Worm (Caenorhabditis elegans) whole organism, L2 larva: ENCODE data around the gene F59C12.4.

Source experiments
- C34F6.9 ChIP-seq: fragments of 150-350 bp; optimal IDR thresholded peaks from 2 replicates; lab custom pipeline; 2014; ENCODE audit warnings: missing biosample characterization, missing genetic modification characterization
- F13H6.1 ChIP-seq: sonication (generic microtip); optimal IDR thresholded peaks from 2 replicates; lab custom pipeline; 2016; ENCODE audit warnings: missing genetic modification characterization, missing compliant biosample characterization
- R02D3.7 ChIP-seq: fragments of 150-350 bp; optimal IDR thresholded peaks from 2 replicates; lab custom pipeline; 2014; ENCODE audit warnings: missing biosample characterization, missing genetic modification characterization
- ZK546.5 ChIP-seq: sonication (generic microtip); optimal IDR thresholded peaks from 2 replicates; lab custom pipeline; 2017; ENCODE audit warnings: missing biosample characterization, missing genetic modification characterization
- alr-1 ChIP-seq: fragments of 150-350 bp; optimal IDR thresholded peaks from 2 replicates; lab custom pipeline; 2014; ENCODE audit warnings: missing biosample characterization, missing genetic modification characterization
- aly-2 ChIP-seq: fragments of 150-350 bp; optimal IDR thresholded peaks from 2 replicates; lab custom pipeline; 2014; ENCODE audit warnings: missing biosample characterization, missing genetic modification characterization
- ama-1 ChIP-seq: fragments of 150-350 bp; optimal IDR thresholded peaks from 2 replicates; lab custom pipeline; 2018; ENCODE audit warnings: inconsistent platforms
- ceh-16 ChIP-seq: fragments of 150-350 bp; optimal IDR thresholded peaks from 2 replicates; lab custom pipeline; 2014; ENCODE audit warnings: missing biosample characterization, missing genetic modification characterization
- ceh-82 ChIP-seq: fragments of 150-350 bp; optimal IDR thresholded peaks from 2 replicates; lab custom pipeline; 2014; ENCODE audit warnings: missing biosample characterization, missing genetic modification characterization
- crh-2 ChIP-seq: sonication (generic microtip); optimal IDR thresholded peaks from 2 replicates; lab custom pipeline; 2017; ENCODE audit warnings: missing biosample characterization, missing genetic modification characterization
- dmd-4 ChIP-seq: sonication (generic microtip); optimal IDR thresholded peaks from 2 replicates; lab custom pipeline; 2017; ENCODE audit warnings: missing biosample characterization, missing genetic modification characterization
- egl-27 ChIP-seq: sonication (generic microtip); optimal IDR thresholded peaks from 3 replicates; lab custom pipeline; 2017; ENCODE audit warnings: missing biosample characterization, missing genetic modification reagents, missing genetic modification characterization
- elt-1 ChIP-seq: fragments of 150-350 bp; optimal IDR thresholded peaks from 2 replicates; lab custom pipeline; 2014; ENCODE audit warnings: missing biosample characterization, missing genetic modification characterization
- elt-3 ChIP-seq: sonication (generic microtip); optimal IDR thresholded peaks from 2 replicates; lab custom pipeline; 2017; ENCODE audit warnings: missing biosample characterization, missing genetic modification characterization
- fos-1 ChIP-seq: fragments of 150-350 bp; optimal IDR thresholded peaks from 2 replicates; lab custom pipeline; 2014; ENCODE audit warnings: missing biosample characterization, missing genetic modification characterization
- gmeb-1 ChIP-seq: fragments of 150-350 bp; optimal IDR thresholded peaks from 2 replicates; lab custom pipeline; 2014; ENCODE audit warnings: missing biosample characterization, missing genetic modification characterization
- lin-11 ChIP-seq: fragments of 150-350 bp; sonication (generic microtip); optimal IDR thresholded peaks from 2 replicates; lab custom pipeline; 2014; ENCODE audit warnings: missing biosample characterization, missing genetic modification characterization, inconsistent platforms, mixed read lengths
- lin-39 ChIP-seq: fragments of 150-350 bp; optimal IDR thresholded peaks from 2 replicates; lab custom pipeline; 2014; ENCODE audit warnings: missing biosample characterization, missing genetic modification reagents, missing genetic modification characterization
- lsy-2 ChIP-seq, 2 experiments: fragments of 150-350 bp in 1 of 2; sonication (generic microtip) in 1 of 2; optimal IDR thresholded peaks; 2 replicates each; lab custom pipeline; 2014 to 2017; ENCODE audit warnings: missing biosample characterization in 2 of 2, missing genetic modification characterization in 2 of 2
- mab-5 ChIP-seq: fragments of 150-350 bp; optimal IDR thresholded peaks from 2 replicates; lab custom pipeline; 2014; ENCODE audit warnings: missing biosample characterization, missing genetic modification characterization
- mbf-1 ChIP-seq: sonication (generic microtip); optimal IDR thresholded peaks from 2 replicates; lab custom pipeline; 2017; ENCODE audit warnings: missing biosample characterization, missing genetic modification characterization
- mdl-1 ChIP-seq, 2 experiments: fragments of 150-350 bp in 1 of 2; sonication (generic microtip) in 1 of 2; optimal IDR thresholded peaks; 2 replicates each; lab custom pipeline; 2017; ENCODE audit warnings: missing biosample characterization in 2 of 2, missing genetic modification characterization in 2 of 2
- nhr-11 ChIP-seq: fragments of 150-350 bp; optimal IDR thresholded peaks from 2 replicates; lab custom pipeline; 2014; ENCODE audit warnings: missing biosample characterization, missing genetic modification characterization
- nhr-129 ChIP-seq: fragments of 150-350 bp; optimal IDR thresholded peaks from 2 replicates; lab custom pipeline; 2014; ENCODE audit warnings: missing biosample characterization, missing genetic modification characterization
- nhr-23 ChIP-seq: fragments of 150-350 bp; optimal IDR thresholded peaks from 2 replicates; lab custom pipeline; 2014; ENCODE audit warnings: missing biosample characterization, missing genetic modification reagents, missing genetic modification characterization
- nhr-237 ChIP-seq: fragments of 150-350 bp; optimal IDR thresholded peaks from 2 replicates; lab custom pipeline; 2014; ENCODE audit warnings: missing biosample characterization, missing genetic modification characterization
- nhr-25 ChIP-seq: fragments of 150-350 bp; sonication (generic microtip); optimal IDR thresholded peaks from 3 replicates; lab custom pipeline; 2014; ENCODE audit warnings: missing biosample characterization, missing genetic modification characterization
- nhr-6 ChIP-seq: fragments of 150-350 bp; optimal IDR thresholded peaks from 2 replicates; lab custom pipeline; 2014; ENCODE audit warnings: missing biosample characterization, missing genetic modification characterization
- nhr-77 ChIP-seq: fragments of 150-350 bp; optimal IDR thresholded peaks from 2 replicates; lab custom pipeline; 2014; ENCODE audit warnings: missing biosample characterization, missing genetic modification characterization
- peb-1 ChIP-seq: fragments of 150-350 bp; optimal IDR thresholded peaks from 2 replicates; lab custom pipeline; 2014; ENCODE audit warnings: missing biosample characterization, missing genetic modification characterization
- skn-1 ChIP-seq: sonication (generic microtip); optimal IDR thresholded peaks from 2 replicates; lab custom pipeline; 2017; ENCODE audit warnings: missing biosample characterization, missing genetic modification characterization
- sma-3 ChIP-seq: sonication (generic microtip); optimal IDR thresholded peaks from 2 replicates; lab custom pipeline; 2016; ENCODE audit warnings: missing genetic modification reagents, missing genetic modification characterization, missing compliant biosample characterization
- unc-55 ChIP-seq: fragments of 150-350 bp; sonication (generic microtip); optimal IDR thresholded peaks from 3 replicates; lab custom pipeline; 2014; ENCODE audit warnings: missing biosample characterization, missing genetic modification reagents, missing genetic modification characterization
- unc-62 ChIP-seq: fragments of 150-350 bp; optimal IDR thresholded peaks from 2 replicates; lab custom pipeline; 2014; ENCODE audit warnings: missing biosample characterization, missing genetic modification reagents, missing genetic modification characterization
- zag-1 ChIP-seq: fragments of 150-350 bp; optimal IDR thresholded peaks from 2 replicates; lab custom pipeline; 2014; ENCODE audit warnings: missing biosample characterization, missing genetic modification characterization
- ztf-1 ChIP-seq: fragments of 200-800 bp; sonication (Bioruptor generic); conservative IDR thresholded peaks from 2 replicates; pipeline ENCODE4 v1.3.6; 2022; ENCODE audit warnings: missing genetic modification characterization, missing compliant biosample characterization
- ztf-11 ChIP-seq: sonication (generic microtip); optimal IDR thresholded peaks from 2 replicates; lab custom pipeline; 2017; ENCODE audit warnings: missing biosample characterization, missing genetic modification characterization
- ztf-4 ChIP-seq: fragments of 150-350 bp; optimal IDR thresholded peaks from 2 replicates; lab custom pipeline; 2014; ENCODE audit warnings: missing biosample characterization, missing genetic modification characterization

F59C12.4 gene

DNA sequence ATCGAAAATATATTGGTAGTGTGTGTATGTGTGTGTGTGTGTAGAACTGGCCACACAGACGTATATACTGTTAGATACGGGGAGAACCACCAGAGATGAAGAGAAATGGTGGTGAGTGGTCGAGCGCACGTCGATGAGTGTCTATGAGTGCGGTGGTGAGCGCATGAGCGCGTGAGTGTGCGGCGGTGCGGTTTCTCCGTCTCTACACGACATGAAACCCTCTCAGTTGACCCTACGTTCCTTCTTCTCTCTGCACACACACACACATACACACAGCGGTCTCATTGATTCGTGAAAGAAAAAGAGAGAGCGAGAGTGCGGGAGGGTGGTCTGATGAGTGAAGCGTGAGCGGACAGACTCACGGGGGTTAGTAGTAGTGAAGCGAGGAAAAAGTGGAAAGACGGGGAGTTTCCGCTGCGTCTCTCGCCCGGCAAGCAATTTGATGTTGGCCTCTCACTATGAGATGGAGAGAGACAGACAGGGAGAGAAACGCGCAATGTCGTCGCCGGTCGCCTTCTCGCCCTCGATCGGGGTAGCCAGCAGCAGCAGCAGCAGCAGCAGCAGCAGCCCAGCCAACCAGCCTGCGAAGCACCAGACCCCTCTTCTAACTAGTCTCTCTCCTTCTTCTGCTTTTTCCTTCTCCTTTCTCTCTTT is 10.0 kb upstream of the F59C12.4 start (continued):
- TF ChIP-seq aly-2 (tag; lab: Kevin White, UChicago) (no peak), unc-55 (peak; percentile 95), ZK546.5 (no peak), elt-3 (tag; lab: Kevin White, UChicago) (no peak), C34F6.9 (tag; lab: Kevin White, UChicago) (peak; percentile 96), mbf-1 (no peak), mdl-1 (tag; optimal IDR thresholded peaks at IDR 0.05; lab: Kevin White, UChicago) (peak; percentile 92 to 97), nhr-25 (tag; lab: Kevin White, UChicago) (peak; percentile 96), lin-39 (tag; lab: Kevin White, UChicago) (peak; percentile 87), ceh-82 (tag; lab: Kevin White, UChicago) (peak; percentile 49), unc-62 (GFP tag; lab: Kevin White, UChicago) (no peak), elt-1 (tag; lab: Kevin White, UChicago) (no peak), F13H6.1 (tag; lab: Kevin White, UChicago) (peak; percentile 99)

DNA sequence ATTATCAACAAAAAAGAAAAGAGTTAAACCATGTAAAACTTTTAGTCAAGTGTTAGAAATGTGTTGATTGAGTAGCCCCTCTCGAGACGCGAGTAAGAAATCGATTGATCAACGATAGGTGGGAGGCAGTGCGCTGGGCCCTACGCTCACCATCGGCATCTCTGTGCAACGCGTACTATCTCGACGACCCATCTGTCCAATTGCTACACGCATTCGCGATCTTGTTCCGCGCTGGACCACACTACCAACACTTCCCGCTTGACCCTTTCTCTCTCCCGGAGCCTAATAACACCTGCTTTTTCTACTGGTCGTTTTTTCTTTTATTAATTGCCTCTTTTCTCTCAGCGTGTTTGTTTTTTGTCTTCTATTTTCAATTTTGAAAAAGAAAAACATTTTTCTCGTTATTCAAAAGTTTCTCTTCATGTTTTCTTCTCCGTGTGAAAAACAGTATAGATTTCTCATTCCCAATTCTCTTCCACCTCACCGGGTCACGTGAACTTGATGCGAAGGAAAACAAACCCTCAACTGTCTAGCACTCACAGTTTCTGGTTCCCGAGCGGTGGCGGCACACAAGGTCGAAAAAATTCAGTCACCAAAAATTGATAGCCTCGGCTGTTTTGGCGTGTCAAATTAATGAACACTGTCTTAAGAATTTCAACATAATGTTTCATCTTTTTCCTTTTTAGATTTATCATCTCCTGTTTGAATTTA is 9.1 kb upstream of the F59C12.4 start:
- no peak for TF ChIP-seq nhr-25 (tag; lab: Kevin White, UChicago)
- no peak for TF ChIP-seq elt-1 (tag; lab: Kevin White, UChicago)
- peak; percentile 28 for TF ChIP-seq ama-1 (lab: Kevin White, UChicago)
- no peak for TF ChIP-seq nhr-77 (tag; lab: Kevin White, UChicago)
- no peak for TF ChIP-seq nhr-129
- peak; percentile 41 for TF ChIP-seq F13H6.1 (tag; lab: Kevin White, UChicago)

DNA sequence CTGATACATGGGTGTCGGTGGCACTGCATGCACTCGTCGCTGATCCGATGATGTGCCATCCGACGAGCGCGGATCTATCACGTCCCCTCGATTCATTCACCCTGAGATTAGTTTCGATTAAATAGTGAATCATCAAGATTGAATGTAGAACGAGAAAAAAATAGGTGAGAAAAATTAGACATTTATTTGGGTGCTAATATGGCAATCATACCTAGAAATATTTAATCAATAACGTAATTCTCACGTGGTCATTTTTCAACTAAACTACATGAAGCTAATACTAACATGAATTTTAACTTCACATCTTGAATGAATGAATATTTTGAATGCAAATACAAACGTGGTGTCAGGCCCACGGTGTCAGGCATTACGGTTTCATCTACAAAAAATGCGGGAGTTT is 7.0 kb upstream of the F59C12.4 start, which contains the start of gene F59C12.3:
Gene F59C12.3, minus strand, starts transcription at position 101 of the 400 bp plus-strand sequence.
- TF ChIP-seq crh-2 (tag; lab: Kevin White, UChicago) = no peak
- TF ChIP-seq elt-1 (tag; lab: Kevin White, UChicago) = no peak
- no peak for TF ChIP-seq unc-55
- no peak for TF ChIP-seq ZK546.5
- TF ChIP-seq C34F6.9 (tag; lab: Kevin White, UChicago) = no peak
- no peak for TF ChIP-seq ceh-16 (tag; lab: Kevin White, UChicago)
- TF ChIP-seq nhr-237 (tag; lab: Kevin White, UChicago) = no peak
- no peak for TF ChIP-seq mdl-1 (tag; optimal IDR thresholded peaks at IDR 0.05; lab: Kevin White, UChicago)
- no peak for TF ChIP-seq R02D3.7 (tag; lab: Kevin White, UChicago)
- no peak for TF ChIP-seq gmeb-1 (tag; lab: Kevin White, UChicago)
- no peak for TF ChIP-seq lin-11 (tag; lab: Kevin White, UChicago)
- no peak for TF ChIP-seq zag-1 (tag; lab: Kevin White, UChicago)
- TF ChIP-seq nhr-129 = no peak
- TF ChIP-seq skn-1 = no peak
- no peak for TF ChIP-seq mbf-1
- no peak for TF ChIP-seq egl-27
- TF ChIP-seq nhr-77 (tag; lab: Kevin White, UChicago) = no peak
- TF ChIP-seq nhr-6 (tag; lab: Kevin White, UChicago) = no peak
- TF ChIP-seq nhr-25 (tag; lab: Kevin White, UChicago) = no peak
- TF ChIP-seq sma-3 (GFP tag; lab: Kevin White, UChicago) = no peak

DNA sequence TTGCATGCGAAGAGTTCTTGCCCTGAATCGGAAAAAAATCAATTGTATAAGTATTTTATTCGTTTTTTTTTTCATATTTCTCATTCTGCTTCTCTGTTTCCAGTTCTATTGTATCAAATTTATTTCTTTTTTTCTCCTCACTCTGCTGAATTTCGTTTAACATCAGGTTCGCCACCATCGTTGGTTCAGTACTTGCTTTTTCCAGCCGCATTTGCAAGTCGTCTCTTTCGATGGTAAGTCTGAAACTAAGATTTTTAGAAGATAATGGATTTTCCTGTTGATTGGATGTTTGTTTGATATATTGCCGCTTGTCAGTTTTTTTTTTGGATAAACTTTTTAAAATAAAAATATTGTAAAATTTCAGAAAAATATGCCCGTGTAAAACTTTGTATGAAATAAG is 4.7 kb upstream of the F59C12.4 start:
- TF ChIP-seq R02D3.7 (tag; lab: Kevin White, UChicago) = no peak
- TF ChIP-seq lin-11 (tag; lab: Kevin White, UChicago) = no peak

DNA sequence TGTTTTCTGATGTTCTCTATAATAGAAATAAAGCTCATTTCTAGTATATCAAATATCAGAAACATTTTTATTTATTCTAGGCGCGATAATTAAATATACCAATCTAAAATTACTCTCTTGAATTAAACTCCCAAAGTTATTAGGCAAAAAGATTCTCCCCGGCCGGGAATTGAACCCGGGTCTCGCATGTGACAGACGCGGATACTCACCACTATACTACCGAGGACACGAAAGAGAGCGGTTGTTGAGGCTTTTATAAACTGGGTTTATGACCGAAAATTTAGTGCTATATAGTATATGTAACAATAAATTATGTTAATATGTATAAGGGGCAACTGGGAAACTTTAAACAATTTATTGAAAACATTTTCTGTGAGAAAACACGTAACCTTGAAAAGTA is 2.1 kb upstream of the F59C12.4 start:
- TF ChIP-seq nhr-6 (tag; lab: Kevin White, UChicago) (no peak), lin-11 (tag; lab: Kevin White, UChicago) (no peak), ama-1 (lab: Kevin White, UChicago) (no peak), mab-5 (tag; lab: Kevin White, UChicago) (no peak), mdl-1 (tag; optimal IDR thresholded peaks at IDR 0.05; lab: Kevin White, UChicago) (peak in 1 of 2 experiments; percentile 21), elt-3 (tag; lab: Kevin White, UChicago) (no peak), unc-55 (peak; percentile 46), nhr-77 (tag; lab: Kevin White, UChicago) (no peak), nhr-25 (tag; lab: Kevin White, UChicago) (peak; percentile 66), ztf-4 (tag; lab: Kevin White, UChicago) (peak; percentile 34), zag-1 (tag; lab: Kevin White, UChicago) (peak; percentile 30), nhr-237 (tag; lab: Kevin White, UChicago) (no peak), nhr-23 (tag; lab: Kevin White, UChicago) (no peak), peb-1 (tag; lab: Kevin White, UChicago) (no peak), ztf-1 (no peak), lsy-2 (tag; optimal IDR thresholded peaks at IDR 0.05; lab: Kevin White, UChicago) (peak; percentile 46 to 52), ztf-11 (no peak), F13H6.1 (tag; lab: Kevin White, UChicago) (peak; percentile 21), C34F6.9 (tag; lab: Kevin White, UChicago) (peak; percentile 33), gmeb-1 (tag; lab: Kevin White, UChicago) (peak; percentile 27), egl-27 (no peak), lin-39 (tag; lab: Kevin White, UChicago) (no peak), nhr-129 (peak; percentile 51), alr-1 (no peak), ceh-82 (tag; lab: Kevin White, UChicago) (no peak), dmd-4 (tag; lab: Kevin White, UChicago) (no peak), nhr-11 (no peak), R02D3.7 (tag; lab: Kevin White, UChicago) (no peak), fos-1 (tag; lab: Kevin White, UChicago) (peak; percentile 41), skn-1 (peak; percentile 4), elt-1 (tag; lab: Kevin White, UChicago) (no peak), sma-3 (GFP tag; lab: Kevin White, UChicago) (peak; percentile 52)
